Fruit fly (Drosophila melanogaster): ENCODE data around the gene U4-U6-60K.

U4-U6-60K gene

DNA sequence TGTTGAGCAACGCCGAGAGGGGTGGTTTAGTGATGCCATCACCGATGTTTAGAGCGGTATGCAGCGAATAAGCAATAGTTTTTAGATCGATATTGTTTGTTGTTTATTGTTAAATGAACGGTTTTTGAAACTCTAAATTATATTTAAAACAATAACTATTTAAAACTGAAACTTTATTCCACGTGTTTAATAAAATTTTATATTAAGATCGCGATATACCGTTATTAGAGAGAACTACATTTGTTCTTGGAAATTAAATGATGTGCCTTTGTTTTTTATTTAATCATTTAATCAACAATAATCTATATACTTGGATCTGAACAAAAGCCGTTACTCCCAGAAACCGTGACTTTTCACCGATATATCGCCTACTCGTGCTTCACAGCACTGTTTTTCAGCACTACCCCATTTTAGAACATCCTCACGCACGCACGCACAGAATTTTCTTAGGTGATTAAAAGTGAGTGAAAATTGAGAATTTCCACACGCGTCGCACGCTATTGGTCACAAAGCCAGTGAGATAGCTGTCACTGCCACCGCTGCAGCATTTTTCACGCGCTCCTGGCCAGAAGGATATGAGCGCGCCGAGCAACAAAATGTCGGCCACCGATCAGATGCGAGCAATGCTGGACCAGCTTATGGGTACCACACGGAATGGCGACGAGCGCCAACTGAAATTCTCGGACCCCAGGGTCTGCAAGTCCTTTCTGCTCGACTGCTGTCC lies at the start of gene U4-U6-60K, which contains the start of gene CG7564 (continued):
- TF ChIP-seq pum (GFP tag; optimal IDR thresholded peaks at IDR 0.05) (peak; percentile 20), CG10431 (GFP tag; optimal IDR thresholded peaks at IDR 0.05) (no peak), repo (GFP tag; optimal IDR thresholded peaks at IDR 0.05) (no peak), Blimp-1 (GFP tag; optimal IDR thresholded peaks at IDR 0.05) (peak; percentile 22), CG2202 (tag; optimal IDR thresholded peaks at IDR 0.05) (no peak), CG11456 (GFP tag; IDR thresholded peaks at IDR 0.05) (peak; percentile 61; the same call in 2 of the 3 replicates), Hmr (GFP tag; optimal IDR thresholded peaks at IDR 0.05) (peak; percentile 72), otp (GFP tag; IDR thresholded peaks at IDR 0.05) (no peak), CG11093 (GFP tag; IDR thresholded peaks at IDR 0.05) (no peak), pfk (GFP tag; optimal IDR thresholded peaks at IDR 0.05) (no peak), CG7372 (GFP tag; IDR thresholded peaks at IDR 0.05) (peak; percentile 44; the same call in 1 of the 2 replicates), chn (GFP tag; optimal IDR thresholded peaks at IDR 0.05) (peak; percentile 63), D (optimal IDR thresholded peaks at IDR 0.05) (peak; percentile 22), D (GFP tag; optimal IDR thresholded peaks at IDR 0.05) (peak; percentile 46), CG14014 (GFP tag; IDR thresholded peaks at IDR 0.05) (no peak; the same call in 1 of the 2 replicates), sug (tag; optimal IDR thresholded peaks at IDR 0.05) (peak; percentile 74), CG10209 (GFP tag; optimal IDR thresholded peaks at IDR 0.05) (peak; percentile 72), MTF-1 (GFP tag; optimal IDR thresholded peaks at IDR 0.05; ENCODE audit: borderline replicate concordance) (no peak), ap (GFP tag; IDR thresholded peaks at IDR 0.05) (no peak), Ptx1 (GFP tag; IDR thresholded peaks at IDR 0.05) (peak; percentile 53; the same call in 1 of the 2 replicates), Chrac-16 (GFP tag; optimal IDR thresholded peaks at IDR 0.05) (peak; percentile 42), dm (GFP tag; optimal IDR thresholded peaks at IDR 0.05) (peak; percentile 48), wor (GFP tag; IDR thresholded peaks at IDR 0.05) (no peak), CkIIα-i1 (GFP tag; IDR thresholded peaks at IDR 0.05) (no peak), Med (GFP tag) (peak; percentile 81), CG3407 (GFP tag; optimal IDR thresholded peaks at IDR 0.05) (peak; percentile 3), sqz (GFP tag; optimal IDR thresholded peaks at IDR 0.05) (no peak), CG5953 (GFP tag; IDR thresholded peaks at IDR 0.05) (no peak), CG1602 (GFP tag; optimal IDR thresholded peaks at IDR 0.05) (peak; percentile 61), gcm2 (GFP tag; optimal IDR thresholded peaks at IDR 0.05) (no peak), nau (GFP tag; optimal IDR thresholded peaks at IDR 0.05) (no peak), ro (GFP tag; IDR thresholded peaks at IDR 0.05) (no peak), Nf-YC (tag; optimal IDR thresholded peaks at IDR 0.05) (peak; percentile 67), Sin3A (optimal IDR thresholded peaks at IDR 0.05) (peak; percentile 90), CG3995 (GFP tag; optimal IDR thresholded peaks at IDR 0.05) (peak; percentile 99), CG8478 (optimal IDR thresholded peaks at IDR 0.05) (no peak), grn (GFP tag; optimal IDR thresholded peaks at IDR 0.05) (peak; percentile 65), CG9817 (tag; optimal IDR thresholded peaks at IDR 0.05) (peak; percentile 63), CG12769 (tag; optimal IDR thresholded peaks at IDR 0.05) (no peak), CG10366 (GFP tag; IDR thresholded peaks at IDR 0.05) (peak; percentile 51), CG11085 (GFP tag; IDR thresholded peaks at IDR 0.05) (peak; percentile 42), CG2120 (GFP tag; optimal IDR thresholded peaks at IDR 0.05) (peak; percentile 81), Drgx (GFP tag; IDR thresholded peaks at IDR 0.05) (no peak), Tbp (GFP tag; optimal IDR thresholded peaks at IDR 0.05) (peak; percentile 27), btn (GFP tag; optimal IDR thresholded peaks at IDR 0.05) (no peak), cwo (GFP tag; optimal IDR thresholded peaks at IDR 0.05) (no peak), CG4360 (GFP tag; IDR thresholded peaks at IDR 0.05) (no peak; the same call in 1 of the 2 replicates), CG14710 (tag; optimal IDR thresholded peaks at IDR 0.05) (peak; percentile 82), pan (optimal IDR thresholded peaks at IDR 0.05) (no peak), pan (GFP tag; optimal IDR thresholded peaks at IDR 0.05 in 1 of 2, IDR thresholded peaks at IDR 0.05 in 1 of 2) (no peak), CG12104 (GFP tag; optimal IDR thresholded peaks at IDR 0.05) (peak; percentile 71), CG17328 (GFP tag; IDR thresholded peaks at IDR 0.05) (no peak; the same call in 1 of the 2 replicates)
